Fruit fly (Drosophila melanogaster) whole organism, embryonic: ENCODE data around the gene CG32036.

ENCODE experiments used
- Awh ChIP-seq: fragments of 200-800 bp; sonication (Bioruptor generic); IDR thresholded peaks from 2 replicates; pipeline ENCODE4, ENCODE4 v1.3.6; 2022; ENCODE audit warnings: missing biosample characterization, missing genetic modification characterization
- CG10147 ChIP-seq: fragments of 200-800 bp; sonication (Bioruptor generic); optimal IDR thresholded peaks from 2 replicates; lab custom pipeline; 2019; ENCODE audit warnings: missing biosample characterization, mild to moderate bottlenecking, missing genetic modification characterization, moderate library complexity
- CG10209 ChIP-seq: fragments of 200-800 bp; sonication (Bioruptor generic); optimal IDR thresholded peaks from 3 replicates; lab custom pipeline; 2017; ENCODE audit warnings: missing biosample characterization, mild to moderate bottlenecking, missing genetic modification characterization, missing genetic modification reagents
- CG10654 ChIP-seq: fragments of 200-800 bp; sonication (Bioruptor generic); optimal IDR thresholded peaks from 2 replicates; lab custom pipeline; 2016; ENCODE audit warnings: missing biosample characterization, missing genetic modification characterization
- CG10959 ChIP-seq: fragments of 200-800 bp; sonication (Bioruptor generic); IDR thresholded peaks from 2 replicates; pipeline ENCODE4 v1.3.6; 2022; ENCODE audit warnings: missing biosample characterization, missing genetic modification characterization
- CG12219 ChIP-seq: fragments of 200-800 bp; sonication (Bioruptor generic); optimal IDR thresholded peaks from 3 replicates; lab custom pipeline; 2018; ENCODE audit warnings: missing biosample characterization, mild to moderate bottlenecking, missing genetic modification characterization
- CG13894 ChIP-seq: fragments of 200-800 bp; sonication (Bioruptor generic); optimal IDR thresholded peaks from 3 replicates; lab custom pipeline; 2018; ENCODE audit warnings: missing biosample characterization, mild to moderate bottlenecking, missing genetic modification characterization, moderate library complexity
- CG14050 ChIP-seq: fragments of 200-800 bp; sonication (Bioruptor generic); IDR thresholded peaks from 3 replicates; pipeline ENCODE4 v1.3.6; 2022; ENCODE audit warnings: missing biosample characterization, missing genetic modification characterization
- CG14441 ChIP-seq: fragments of 200-800 bp; sonication (Bioruptor generic); IDR thresholded peaks from 2 replicates; pipeline ENCODE4 v1.3.6; 2022; ENCODE audit warnings: missing biosample characterization, missing genetic modification characterization
- CG15073 ChIP-seq: fragments of 200-800 bp; sonication (Bioruptor generic); optimal IDR thresholded peaks from 2 replicates; lab custom pipeline; 2016; ENCODE audit warnings: missing biosample characterization, missing genetic modification characterization
- CG17328 ChIP-seq: fragments of 200-800 bp; sonication (Bioruptor generic); IDR thresholded peaks from 2 replicates; pipeline ENCODE4 v1.3.6; 2022; ENCODE audit warnings: missing biosample characterization, missing genetic modification characterization
- CG17359 ChIP-seq: fragments of 200-800 bp; sonication (Bioruptor generic); optimal IDR thresholded peaks from 3 replicates; lab custom pipeline; 2018; ENCODE audit warnings: missing biosample characterization, mild to moderate bottlenecking, missing genetic modification characterization, moderate library complexity
- CG2678 ChIP-seq: fragments of 200-800 bp; sonication (Bioruptor generic); optimal IDR thresholded peaks from 3 replicates; lab custom pipeline; 2019; ENCODE audit warnings: missing biosample characterization, mild to moderate bottlenecking, missing genetic modification characterization, moderate library complexity
- CG42726 ChIP-seq: fragments of 200-800 bp; sonication (Bioruptor generic); IDR thresholded peaks from 2 replicates; pipeline ENCODE4 v1.3.6; 2022; ENCODE audit warnings: missing biosample characterization, missing genetic modification characterization; ENCODE audit not compliant: partially characterized antibody
- CG4360 ChIP-seq: fragments of 200-800 bp; sonication (Bioruptor generic); IDR thresholded peaks from 2 replicates; pipeline ENCODE4 v1.3.6; 2022; ENCODE audit warnings: missing biosample characterization, missing genetic modification characterization
- CG4424 ChIP-seq: fragments of 200-800 bp; sonication (Bioruptor generic); optimal IDR thresholded peaks from 3 replicates; lab custom pipeline; 2016; ENCODE audit warnings: missing biosample characterization, missing genetic modification characterization
- CG7987 ChIP-seq: fragments of 200-800 bp; sonication (Bioruptor generic); optimal IDR thresholded peaks from 2 replicates; lab custom pipeline; 2018; ENCODE audit warnings: missing biosample characterization, mild to moderate bottlenecking, missing genetic modification characterization, moderate library complexity
- CG9817 ChIP-seq: fragments of 200-800 bp; sonication (Bioruptor generic); optimal IDR thresholded peaks from 2 replicates; lab custom pipeline; 2018; ENCODE audit warnings: missing biosample characterization, mild to moderate bottlenecking, missing genetic modification characterization, moderate library complexity
- Dad ChIP-seq: fragments of 200-800 bp; sonication (Bioruptor generic); optimal IDR thresholded peaks from 3 replicates; lab custom pipeline; 2016; ENCODE audit warnings: missing biosample characterization, missing genetic modification characterization
- Dref ChIP-seq: fragments of 200-800 bp; sonication (Bioruptor generic); IDR thresholded peaks from 2 replicates; pipeline ENCODE4 v1.3.6; 2022; ENCODE audit warnings: missing biosample characterization, missing genetic modification characterization
- HLH3B ChIP-seq: fragments of 200-800 bp; sonication (Bioruptor generic); IDR thresholded peaks from 2 replicates; pipeline ENCODE4 v1.3.6; 2022; ENCODE audit warnings: missing biosample characterization, missing genetic modification characterization
- Hmr ChIP-seq: fragments of 200-800 bp; sonication (Bioruptor generic); optimal IDR thresholded peaks from 3 replicates; lab custom pipeline; 2017; ENCODE audit warnings: mild to moderate bottlenecking, missing biosample characterization, missing genetic modification reagents, missing genetic modification characterization
- Med ChIP-seq: fragments of 200-800 bp; sonication (Bioruptor generic); peaks from one replicate; lab custom pipeline; 2016; ENCODE audit warnings: missing biosample characterization, missing genetic modification characterization, mild to moderate bottlenecking, inconsistent platforms, moderate library complexity
- Mrtf ChIP-seq: fragments of 200-800 bp; sonication (Bioruptor generic); IDR thresholded peaks from 3 replicates; pipeline ENCODE4 v1.3.6; 2022; ENCODE audit warnings: missing biosample characterization, missing genetic modification characterization
- NFAT ChIP-seq: fragments of 200-800 bp; sonication (Bioruptor generic); IDR thresholded peaks from 2 replicates; pipeline ENCODE4 v1.3.6; 2022; ENCODE audit warnings: missing biosample characterization, missing genetic modification characterization
- Oli ChIP-seq: fragments of 200-800 bp; sonication (Bioruptor generic); optimal IDR thresholded peaks from 2 replicates; lab custom pipeline; 2018; ENCODE audit warnings: missing biosample characterization, mild to moderate bottlenecking, missing genetic modification characterization, moderate library complexity
- Sin3A ChIP-seq: fragments of >200 bp; optimal IDR thresholded peaks from 2 replicates; lab custom pipeline; 2018
- aop ChIP-seq: fragments of 200-800 bp; sonication (Bioruptor generic); IDR thresholded peaks from 2 replicates; pipeline ENCODE4 v1.3.6; 2022; ENCODE audit warnings: missing biosample characterization, missing genetic modification characterization
- dm ChIP-seq: fragments of 200-800 bp; sonication (Bioruptor generic); optimal IDR thresholded peaks from 3 replicates; lab custom pipeline; 2016; ENCODE audit warnings: missing biosample characterization, missing genetic modification characterization
- esg ChIP-seq: fragments of 200-800 bp; sonication (Bioruptor generic); conservative IDR thresholded peaks from 2 replicates; pipeline ENCODE4 v1.3.6; 2022; ENCODE audit warnings: missing biosample characterization, missing genetic modification characterization
- eve ChIP-seq, 2 experiments: fragments of >200 bp; optimal IDR thresholded peaks; 2 replicates each; lab custom pipeline; 2017; ENCODE audit warnings: missing biosample characterization in 2 of 2, missing genetic modification characterization in 2 of 2
- fd96Cb ChIP-seq: fragments of 200-800 bp; sonication (Bioruptor generic); optimal IDR thresholded peaks from 2 replicates; lab custom pipeline; 2018; ENCODE audit warnings: missing biosample characterization, mild to moderate bottlenecking, missing genetic modification characterization, moderate library complexity
- kni ChIP-seq: fragments of 200-800 bp; sonication (Bioruptor generic); optimal IDR thresholded peaks from 3 replicates; lab custom pipeline; 2017; ENCODE audit warnings: mild to moderate bottlenecking, missing biosample characterization, missing genetic modification reagents, missing genetic modification characterization
- lilli ChIP-seq: fragments of 200-800 bp; sonication (Bioruptor generic); optimal IDR thresholded peaks from 3 replicates; lab custom pipeline; 2016; ENCODE audit warnings: missing biosample characterization, missing genetic modification characterization
- lola ChIP-seq, 3 experiments: fragments of >200 bp in 2 of 3; fragments of 200-800 bp in 1 of 3; sonication (Bioruptor generic) in 1 of 3; optimal IDR thresholded peaks; 2 replicates each; lab custom pipeline; 2017 to 2019; ENCODE audit warnings: missing biosample characterization in 3 of 3, missing genetic modification characterization in 3 of 3, mild to moderate bottlenecking in 1 of 3, moderate library complexity in 1 of 3
- maf-S ChIP-seq: fragments of 200-800 bp; sonication (Bioruptor generic); optimal IDR thresholded peaks from 2 replicates; lab custom pipeline; 2016; ENCODE audit warnings: missing biosample characterization, missing genetic modification characterization
- p53 ChIP-seq: fragments of 200-800 bp; sonication (Bioruptor generic); optimal IDR thresholded peaks from 2 replicates; lab custom pipeline; 2016; ENCODE audit warnings: missing biosample characterization, missing genetic modification characterization
- peb ChIP-seq: fragments of 200-800 bp; sonication (Bioruptor generic); IDR thresholded peaks from 2 replicates; pipeline ENCODE4 v1.3.6; 2022; ENCODE audit warnings: missing biosample characterization, missing genetic modification characterization
- prd ChIP-seq, 3 experiments: fragments of >200 bp in 2 of 3; fragments of 200-800 bp in 1 of 3; sonication (Bioruptor generic) in 1 of 3; optimal IDR thresholded peaks in 2 of 3; IDR thresholded peaks in 1 of 3; 2 replicates in 2 of 3; 3 replicates in 1 of 3; pipeline versions ENCODE4 v1.3.6 to Lab custom; 2017 to 2022; ENCODE audit warnings: missing biosample characterization in 1 of 3, missing genetic modification characterization in 1 of 3
- repo ChIP-seq: fragments of 200-800 bp; sonication (Bioruptor generic); optimal IDR thresholded peaks from 2 replicates; lab custom pipeline; 2016; ENCODE audit warnings: missing biosample characterization, missing genetic modification characterization
- salm ChIP-seq: fragments of 200-800 bp; sonication (Bioruptor generic); optimal IDR thresholded peaks from 2 replicates; lab custom pipeline; 2018; ENCODE audit warnings: missing biosample characterization, mild to moderate bottlenecking, missing genetic modification characterization
- slp2 ChIP-seq: fragments of 200-800 bp; sonication (Bioruptor generic); optimal IDR thresholded peaks from 2 replicates; lab custom pipeline; 2016; ENCODE audit warnings: missing biosample characterization, missing genetic modification characterization
- sr ChIP-seq: fragments of 200-800 bp; sonication (Bioruptor generic); IDR thresholded peaks from 3 replicates; pipeline ENCODE4 v1.3.6; 2022; ENCODE audit warnings: missing biosample characterization, missing genetic modification characterization
- tio ChIP-seq: fragments of 200-800 bp; sonication (Bioruptor generic); optimal IDR thresholded peaks from 2 replicates; lab custom pipeline; 2017; ENCODE audit warnings: missing biosample characterization, missing genetic modification characterization, inconsistent platforms
- usp ChIP-seq: fragments of >200 bp; optimal IDR thresholded peaks from 2 replicates; lab custom pipeline; 2017; ENCODE audit warnings: missing biosample characterization, missing genetic modification characterization
- wor ChIP-seq: fragments of 200-800 bp; sonication (Bioruptor generic); IDR thresholded peaks from 2 replicates; pipeline ENCODE4 v1.3.6; 2022; ENCODE audit warnings: missing biosample characterization, missing genetic modification characterization
- z ChIP-seq: fragments of 200-800 bp; sonication (Bioruptor generic); IDR thresholded peaks from 3 replicates; pipeline ENCODE4 v1.3.6; 2022; ENCODE audit warnings: missing biosample characterization, missing genetic modification characterization
- zfh1 ChIP-seq: fragments of 200-800 bp; sonication (Bioruptor generic); IDR thresholded peaks from 3 replicates; pipeline ENCODE4 v1.3.6; 2022; ENCODE audit warnings: missing biosample characterization, missing genetic modification characterization
- zfh2 ChIP-seq: fragments of 200-800 bp; sonication (Bioruptor generic); optimal IDR thresholded peaks from 2 replicates; lab custom pipeline; 2016; ENCODE audit warnings: missing biosample characterization, missing genetic modification characterization

Gene CG32036

DNA sequence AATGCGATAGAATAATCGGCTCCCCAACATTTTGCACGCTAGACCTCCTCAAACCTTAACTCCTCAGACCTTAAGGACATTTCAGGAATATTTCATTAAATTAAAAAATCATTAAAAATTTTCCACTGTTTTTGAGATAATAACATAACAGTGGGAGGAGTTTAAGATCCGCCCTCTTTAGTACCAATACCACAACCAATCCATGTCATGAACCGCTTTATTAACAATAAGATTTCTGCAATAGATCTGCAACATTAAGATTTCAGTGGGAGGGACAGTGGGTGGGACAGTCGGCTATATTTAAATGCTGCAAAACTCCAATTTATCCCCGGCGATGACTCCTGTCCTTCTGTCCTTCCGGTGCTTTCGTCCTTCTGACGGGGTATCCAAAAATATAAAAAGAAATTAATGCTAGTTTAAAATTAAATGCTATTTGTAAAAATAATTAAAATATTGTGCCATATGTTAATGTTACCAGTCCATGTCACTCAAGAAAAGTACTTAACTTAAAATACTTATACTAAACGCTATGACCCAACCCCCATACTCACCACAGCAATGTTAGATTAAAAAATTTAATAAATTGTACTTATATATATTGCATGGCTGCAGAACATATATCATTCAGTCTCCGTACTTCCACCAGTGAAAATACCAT lies 46.3 kb downstream of the CG32036 start, which contains the start of gene Srg3 (continued):
- TF ChIP-seq slp2 (GFP tag; lab: Kevin White, UChicago), result no peak
- no peak for TF ChIP-seq peb
- TF ChIP-seq lilli (GFP tag; lab: Kevin White, UChicago), result no peak
- TF ChIP-seq CG15073, result no peak
- TF ChIP-seq CG14441, result no peak
- no peak for TF ChIP-seq usp (GFP tag; lab: Kevin White, UChicago)
- TF ChIP-seq maf-S (GFP tag; lab: Kevin White, UChicago), result no peak
- no peak for TF ChIP-seq CG12219 (GFP tag; lab: Kevin White, UChicago)
- no peak for TF ChIP-seq Oli
- no peak for TF ChIP-seq kni (GFP tag; lab: Kevin White, UChicago)
- TF ChIP-seq salm (tag; lab: Kevin White, UChicago), result no peak
- TF ChIP-seq lola (GFP tag; optimal IDR thresholded peaks at IDR 0.05; lab: Kevin White, UChicago), result no peak
- no peak for TF ChIP-seq CG17328 (GFP tag; lab: Robert Waterston, UW)
- TF ChIP-seq p53 (GFP tag; lab: Kevin White, UChicago), result no peak
- no peak for TF ChIP-seq CG10654 (GFP tag; lab: Kevin White, UChicago)

DNA sequence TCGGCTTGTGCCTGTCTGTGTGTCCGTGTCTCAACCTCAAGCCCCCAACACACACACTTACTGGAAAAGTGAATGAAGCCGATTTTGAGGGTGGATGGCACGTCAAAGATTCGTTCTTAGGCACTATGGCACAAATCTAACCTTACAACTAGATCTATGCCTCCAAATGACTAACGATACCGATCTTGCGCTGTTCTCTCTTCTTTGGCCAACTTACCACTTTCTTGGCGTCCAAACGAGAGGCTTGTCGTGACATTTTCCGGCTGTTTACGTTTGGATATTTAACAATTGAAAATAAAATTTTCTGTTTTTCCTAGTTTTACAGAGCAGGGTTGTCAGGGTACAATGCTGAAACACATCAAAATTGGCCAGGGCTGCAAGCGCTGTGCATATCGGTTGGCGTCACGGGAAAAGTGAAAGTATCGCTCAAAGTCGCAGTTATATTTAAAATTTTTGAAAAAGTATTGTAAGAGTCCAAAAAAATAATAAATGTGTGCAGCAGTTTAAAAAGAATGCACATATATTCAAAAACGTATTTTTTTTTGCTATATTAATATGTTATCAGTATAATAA lies 47.0 kb downstream of the CG32036 start, which contains the start of the genes Bet3 and Nf-YA:
Bet3 (minus strand) TSS at position 361 of the 573 bp plus-strand sequence.
Nf-YA (minus strand) TSS at position 361 of the 573 bp plus-strand sequence.
- TF ChIP-seq CG17328 (GFP tag; lab: Robert Waterston, UW), result peak; percentile 31; the same call in 1 of the 2 replicates
- TF ChIP-seq CG10209 (GFP tag; lab: Kevin White, UChicago), result peak; percentile 36
- no peak; the same call in 2 of the 3 replicates for TF ChIP-seq CG14050 (GFP tag; lab: Robert Waterston, UW)
- TF ChIP-seq HLH3B (GFP tag; lab: Robert Waterston, UW), result no peak; the same call in 1 of the 2 replicates
- TF ChIP-seq CG42726 (GFP tag; lab: Robert Waterston, UW), result peak; percentile 86
- peak; percentile 51 for TF ChIP-seq CG4424 (GFP tag; lab: Kevin White, UChicago)
- TF ChIP-seq CG4360 (GFP tag; lab: Robert Waterston, UW), result no peak
- no peak for TF ChIP-seq sr
- peak; percentile 58 for TF ChIP-seq CG9817
- TF ChIP-seq CG13894, result peak; percentile 66
- TF ChIP-seq Med (GFP tag; lab: Kevin White, UChicago), result peak; percentile 94
- no peak for TF ChIP-seq CG10147 (GFP tag; lab: Kevin White, UChicago)
- TF ChIP-seq fd96Cb, result peak; percentile 29
- peak; percentile 51 for TF ChIP-seq zfh2 (GFP tag; lab: Kevin White, UChicago)
- no peak for TF ChIP-seq eve (GFP tag; optimal IDR thresholded peaks at IDR 0.05; lab: Kevin White, UChicago)
- TF ChIP-seq CG7987 (GFP tag; lab: Kevin White, UChicago), result peak; percentile 35
- TF ChIP-seq prd (optimal IDR thresholded peaks at IDR 0.05; lab: Kevin White, UChicago), result no peak
- peak; percentile 64; the same call in 2 of the 3 replicates for TF ChIP-seq prd (GFP tag; IDR thresholded peaks at IDR 0.05; lab: Robert Waterston, UW)
- TF ChIP-seq Hmr (GFP tag; lab: Kevin White, UChicago), result peak; percentile 42
- TF ChIP-seq CG2678, result peak; percentile 44
- peak; percentile 38 for TF ChIP-seq Sin3A (lab: Kevin White, UChicago)
- no peak for TF ChIP-seq esg
- TF ChIP-seq Dad (GFP tag; lab: Kevin White, UChicago), result peak; percentile 62
- TF ChIP-seq tio (GFP tag; lab: Kevin White, UChicago), result no peak
- peak; percentile 8; the same call in 2 of the 3 replicates for TF ChIP-seq Mrtf (GFP tag; lab: Robert Waterston, UW)
- no peak for TF ChIP-seq z
- no peak for TF ChIP-seq dm (GFP tag; lab: Kevin White, UChicago)
- peak; percentile 9 for TF ChIP-seq CG17359
- TF ChIP-seq Dref (GFP tag; lab: Robert Waterston, UW), result peak; percentile 68
- no peak; the same call in 2 of the 3 replicates for TF ChIP-seq zfh1 (GFP tag; lab: Robert Waterston, UW)
- TF ChIP-seq CG10959, result no peak
- TF ChIP-seq wor (GFP tag; lab: Robert Waterston, UW), result no peak
- TF ChIP-seq NFAT, result peak; percentile 88
- TF ChIP-seq aop (GFP tag; lab: Robert Waterston, UW), result no peak
- no peak for TF ChIP-seq Awh (GFP tag; lab: Robert Waterston, UW)
- no peak for TF ChIP-seq repo (GFP tag; lab: Kevin White, UChicago)
